Worm (Caenorhabditis elegans) whole organism, early embryonic: ENCODE measurements around the gene T28D9.11.

Source experiments
- F13C5.2 ChIP-seq: sonication (generic microtip); optimal IDR thresholded peaks from 2 replicates; lab custom pipeline; 2017; ENCODE audit warnings: mild to moderate bottlenecking, missing genetic modification characterization, inconsistent platforms, missing compliant biosample characterization
- aly-1 ChIP-seq: sonication (generic microtip); optimal IDR thresholded peaks from 2 replicates; lab custom pipeline; 2016; ENCODE audit warnings: missing genetic modification characterization, missing compliant biosample characterization
- ceh-13 ChIP-seq: fragments of 200-800 bp; sonication (Bioruptor generic); optimal IDR thresholded peaks from 2 replicates; lab custom pipeline; 2018; ENCODE audit warnings: mild to moderate bottlenecking, missing genetic modification characterization, missing compliant biosample characterization
- ets-7 ChIP-seq: sonication (generic microtip); optimal IDR thresholded peaks from 2 replicates; lab custom pipeline; 2016; ENCODE audit warnings: missing genotype, missing genetic modification characterization, missing compliant biosample characterization
- flt-1 ChIP-seq: fragments of 200-800 bp; sonication (Bioruptor generic); IDR thresholded peaks from 2 replicates; pipeline ENCODE4 v1.3.6; 2022; ENCODE audit warnings: missing genetic modification characterization, missing compliant biosample characterization
- scrt-1 ChIP-seq: fragments of 200-800 bp; sonication (Bioruptor generic); IDR thresholded peaks from 2 replicates; pipeline ENCODE4 v1.3.6; 2022; ENCODE audit warnings: missing genetic modification characterization, missing compliant biosample characterization

DNA sequence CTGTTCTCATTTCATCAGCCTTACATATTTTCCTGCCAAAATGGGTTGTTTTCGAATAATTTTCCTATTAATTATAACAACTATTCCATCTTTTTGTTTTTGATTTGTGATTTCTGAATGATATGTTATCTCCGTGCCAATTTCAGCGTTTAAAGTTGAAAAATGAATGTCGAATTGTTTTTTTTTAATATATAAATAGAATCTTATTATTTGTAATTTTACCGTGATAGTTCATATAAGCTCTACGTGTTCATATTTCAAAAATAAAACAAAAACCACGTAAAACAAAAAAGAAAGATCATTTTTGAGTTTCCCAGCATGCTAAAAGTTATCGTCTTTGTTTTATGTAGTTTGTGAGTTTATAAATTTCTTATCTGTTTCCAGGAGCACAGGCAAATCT is 48.1 kb downstream of the T28D9.11 start, which contains the start of gene K06A1.2:
- TF ChIP-seq ets-7 (tag; lab: Kevin White, UChicago) (no peak), ceh-13 (GFP tag; lab: Kevin White, UChicago) (no peak), scrt-1 (GFP tag; lab: Robert Waterston, UW) (no peak), aly-1 (tag; lab: Kevin White, UChicago) (no peak), flt-1 (no peak), F13C5.2 (tag; lab: Kevin White, UChicago) (no peak)
